Fruit fly (Drosophila melanogaster) whole organism, prepupa: ENCODE results near the gene nAChRbeta3.

Experiments
- Blimp-1 ChIP-seq: fragments of 200-800 bp; sonication (Bioruptor generic); optimal IDR thresholded peaks from 3 replicates; lab custom pipeline; 2017; ENCODE audit warnings: missing biosample characterization, missing genetic modification characterization, mild to moderate bottlenecking, moderate library complexity, missing genetic modification reagents
- CG10631 ChIP-seq: fragments of 200-800 bp; sonication (Bioruptor generic); optimal IDR thresholded peaks from 2 replicates; lab custom pipeline; 2016; ENCODE audit warnings: missing biosample characterization, missing genetic modification characterization
- CG10669 ChIP-seq: fragments of 200-800 bp; sonication (Bioruptor generic); optimal IDR thresholded peaks from 3 replicates; lab custom pipeline; 2018; ENCODE audit warnings: missing biosample characterization, mild to moderate bottlenecking, missing genetic modification characterization, moderate library complexity
- CG11294 ChIP-seq: fragments of 200-800 bp; sonication (Bioruptor generic); IDR thresholded peaks from 2 replicates; pipeline ENCODE4 v1.3.6; 2022; ENCODE audit warnings: missing biosample characterization, missing genetic modification characterization
- CG11762 ChIP-seq: fragments of 200-800 bp; sonication (Bioruptor generic); optimal IDR thresholded peaks from 3 replicates; lab custom pipeline; 2016; ENCODE audit warnings: missing biosample characterization, missing genetic modification characterization; ENCODE audit not compliant: insufficient read depth
- CG15336 ChIP-seq: fragments of 200-800 bp; sonication (Bioruptor generic); IDR thresholded peaks from 2 replicates; pipeline ENCODE4 v1.3.6; 2022; ENCODE audit warnings: missing biosample characterization, missing genetic modification characterization
- CG1621 ChIP-seq: fragments of 200-800 bp; sonication (Bioruptor generic); optimal IDR thresholded peaks from 3 replicates; lab custom pipeline; 2018; ENCODE audit warnings: missing biosample characterization, mild to moderate bottlenecking, missing genetic modification characterization
- CG3032 ChIP-seq: fragments of 200-800 bp; optimal IDR thresholded peaks from 2 replicates; lab custom pipeline; 2019; ENCODE audit warnings: missing biosample characterization, mild to moderate bottlenecking, missing genetic modification characterization, moderate library complexity
- CG32006 ChIP-seq: fragments of 200-800 bp; sonication (Bioruptor generic); optimal IDR thresholded peaks from 3 replicates; lab custom pipeline; 2017; ENCODE audit warnings: missing biosample characterization, mild to moderate bottlenecking, missing genetic modification characterization
- CG34406 ChIP-seq: fragments of 200-800 bp; sonication (Bioruptor generic); optimal IDR thresholded peaks from 3 replicates; lab custom pipeline; 2016; ENCODE audit warnings: missing biosample characterization, missing genetic modification characterization
- CG3919 ChIP-seq: fragments of 200-800 bp; sonication (Bioruptor generic); optimal IDR thresholded peaks from 3 replicates; lab custom pipeline; 2016; ENCODE audit warnings: missing biosample characterization, missing genetic modification characterization
- CG6163 ChIP-seq: fragments of 200-800 bp; sonication (Bioruptor generic); IDR thresholded peaks from 3 replicates; pipeline ENCODE4 v1.3.6; 2022; ENCODE audit warnings: missing biosample characterization, missing genetic modification characterization
- CG6276 ChIP-seq: fragments of 200-800 bp; sonication (Bioruptor generic); optimal IDR thresholded peaks from 2 replicates; lab custom pipeline; 2017; ENCODE audit warnings: missing biosample characterization, mild to moderate bottlenecking, missing genetic modification characterization
- CG6792 ChIP-seq: fragments of 200-800 bp; sonication (Bioruptor generic); optimal IDR thresholded peaks from 3 replicates; lab custom pipeline; 2016; ENCODE audit warnings: missing biosample characterization, missing genetic modification characterization
- CG6808 ChIP-seq: fragments of 200-800 bp; sonication (Bioruptor generic); optimal IDR thresholded peaks from 3 replicates; lab custom pipeline; 2017; ENCODE audit warnings: missing biosample characterization, missing genetic modification characterization, mild to moderate bottlenecking, moderate library complexity, missing genetic modification reagents
- CG6854 ChIP-seq: fragments of 200-800 bp; sonication (Bioruptor generic); optimal IDR thresholded peaks from 2 replicates; lab custom pipeline; 2017; ENCODE audit warnings: missing biosample characterization, mild to moderate bottlenecking, missing genetic modification characterization
- CG9139 ChIP-seq: fragments of 200-800 bp; sonication (Bioruptor generic); optimal IDR thresholded peaks from 3 replicates; lab custom pipeline; 2017; ENCODE audit warnings: missing biosample characterization, mild to moderate bottlenecking, missing genetic modification characterization
- Eip75B ChIP-seq: fragments of 200-800 bp; sonication (Bioruptor generic); optimal IDR thresholded peaks from 3 replicates; lab custom pipeline; 2016; ENCODE audit warnings: missing biosample characterization, missing genetic modification characterization
- Eip78C ChIP-seq: fragments of 200-800 bp; sonication (Bioruptor generic); peaks from one replicate; lab custom pipeline; 2016; ENCODE audit warnings: missing biosample characterization, missing genetic modification characterization
- Eip93F ChIP-seq: fragments of 200-800 bp; sonication (Bioruptor generic); optimal IDR thresholded peaks from 2 replicates; lab custom pipeline; 2016; ENCODE audit warnings: missing biosample characterization, mild to moderate bottlenecking, missing genetic modification characterization
- Ets21C ChIP-seq: fragments of 200-800 bp; sonication (Bioruptor generic); optimal IDR thresholded peaks from 3 replicates; lab custom pipeline; 2016; ENCODE audit warnings: missing biosample characterization, missing genetic modification characterization
- Ets96B ChIP-seq: fragments of 200-800 bp; optimal IDR thresholded peaks from 2 replicates; lab custom pipeline; 2019; ENCODE audit warnings: missing biosample characterization, mild to moderate bottlenecking, missing genetic modification characterization, moderate library complexity
- Gug ChIP-seq: fragments of 200-800 bp; sonication (Bioruptor generic); IDR thresholded peaks from 2 replicates; pipeline ENCODE4 v1.3.6; 2022; ENCODE audit warnings: missing biosample characterization, missing genetic modification characterization
- Hr38 ChIP-seq: sonication (Bioruptor generic); optimal IDR thresholded peaks from 2 replicates; lab custom pipeline; 2016; ENCODE audit warnings: missing biosample characterization, missing genetic modification characterization
- Hr39 ChIP-seq: fragments of 200-800 bp; sonication (Bioruptor generic); optimal IDR thresholded peaks from 2 replicates; lab custom pipeline; 2016; ENCODE audit warnings: missing biosample characterization, missing genetic modification characterization
- Hr4 ChIP-seq: fragments of 200-800 bp; sonication (Bioruptor generic); optimal IDR thresholded peaks from 3 replicates; lab custom pipeline; 2016; ENCODE audit warnings: missing biosample characterization, missing genetic modification characterization
- Lpt ChIP-seq: fragments of 200-800 bp; sonication (Bioruptor generic); optimal IDR thresholded peaks from 3 replicates; lab custom pipeline; 2016; ENCODE audit warnings: missing biosample characterization, missing genetic modification characterization
- Met ChIP-seq: fragments of 200-800 bp; sonication (Bioruptor generic); optimal IDR thresholded peaks from 3 replicates; lab custom pipeline; 2016; ENCODE audit warnings: missing biosample characterization, missing genetic modification characterization
- OdsH ChIP-seq: fragments of 200-800 bp; sonication (Bioruptor generic); optimal IDR thresholded peaks from 3 replicates; lab custom pipeline; 2016; ENCODE audit warnings: missing biosample characterization, missing genetic modification characterization
- Smox ChIP-seq: fragments of 200-800 bp; sonication (Bioruptor generic); optimal IDR thresholded peaks from 3 replicates; lab custom pipeline; 2016; ENCODE audit warnings: missing biosample characterization, missing genetic modification characterization
- Sox102F ChIP-seq: fragments of 200-800 bp; sonication (Bioruptor generic); optimal IDR thresholded peaks from 2 replicates; lab custom pipeline; 2016; ENCODE audit warnings: missing biosample characterization, mild to moderate bottlenecking, missing genetic modification characterization
- Sox14 ChIP-seq: fragments of 200-800 bp; sonication (Bioruptor generic); optimal IDR thresholded peaks from 3 replicates; lab custom pipeline; 2016; ENCODE audit warnings: missing biosample characterization, missing genetic modification characterization
- Sox15 ChIP-seq: fragments of 200-800 bp; sonication (Bioruptor generic); optimal IDR thresholded peaks from 3 replicates; lab custom pipeline; 2016; ENCODE audit warnings: missing biosample characterization, missing genetic modification characterization
- achi ChIP-seq: fragments of 200-800 bp; sonication (Bioruptor generic); optimal IDR thresholded peaks from 3 replicates; lab custom pipeline; 2016; ENCODE audit warnings: missing biosample characterization, missing genetic modification characterization
- acj6 ChIP-seq: fragments of 200-800 bp; sonication (Bioruptor generic); optimal IDR thresholded peaks from 3 replicates; lab custom pipeline; 2016; ENCODE audit warnings: missing biosample characterization, missing genetic modification characterization
- cyc ChIP-seq: fragments of 200-800 bp; sonication (Bioruptor generic); optimal IDR thresholded peaks from 3 replicates; lab custom pipeline; 2016; ENCODE audit warnings: missing biosample characterization, missing genetic modification characterization
- dac ChIP-seq: fragments of 200-800 bp; sonication (Bioruptor generic); optimal IDR thresholded peaks from 2 replicates; lab custom pipeline; 2017; ENCODE audit warnings: missing biosample characterization, mild to moderate bottlenecking, missing genetic modification characterization
- eg ChIP-seq: fragments of 200-800 bp; sonication (Bioruptor generic); IDR thresholded peaks from 3 replicates; pipeline ENCODE4 v1.3.6; 2022; ENCODE audit warnings: missing biosample characterization, missing genetic modification characterization
- esn ChIP-seq: fragments of 200-800 bp; sonication (Bioruptor generic); optimal IDR thresholded peaks from 2 replicates; lab custom pipeline; 2016; ENCODE audit warnings: missing biosample characterization, mild to moderate bottlenecking, missing genetic modification characterization, moderate library complexity
- fd85E ChIP-seq: fragments of 200-800 bp; sonication (Bioruptor generic); optimal IDR thresholded peaks from 3 replicates; lab custom pipeline; 2016; ENCODE audit warnings: missing biosample characterization, missing genetic modification characterization
- fkh ChIP-seq: fragments of 200-800 bp; sonication (Bioruptor generic); optimal IDR thresholded peaks from 3 replicates; lab custom pipeline; 2017; ENCODE audit warnings: missing biosample characterization, mild to moderate bottlenecking, missing genetic modification characterization, moderate library complexity
- lz ChIP-seq: fragments of 200-800 bp; sonication (Bioruptor generic); optimal IDR thresholded peaks from 3 replicates; lab custom pipeline; 2016; ENCODE audit warnings: missing biosample characterization, missing genetic modification characterization
- net ChIP-seq: fragments of 200-800 bp; sonication (Bioruptor generic); optimal IDR thresholded peaks from 3 replicates; lab custom pipeline; 2016; ENCODE audit warnings: missing biosample characterization, missing genetic modification characterization
- pdm3 ChIP-seq: fragments of 200-800 bp; sonication (Bioruptor generic); optimal IDR thresholded peaks from 3 replicates; lab custom pipeline; 2016; ENCODE audit warnings: missing biosample characterization, missing genetic modification characterization
- salr ChIP-seq, 2 experiments: fragments of 200-800 bp; sonication (Bioruptor generic); optimal IDR thresholded peaks; 3 replicates each; lab custom pipeline; 2016 to 2018; ENCODE audit warnings: missing biosample characterization in 2 of 2, missing genetic modification characterization in 2 of 2, mild to moderate bottlenecking in 1 of 2
- spab ChIP-seq: fragments of 200-800 bp; sonication (Bioruptor generic); optimal IDR thresholded peaks from 2 replicates; lab custom pipeline; 2017; ENCODE audit warnings: missing biosample characterization, mild to moderate bottlenecking, missing genetic modification characterization, missing genetic modification reagents
- ss ChIP-seq, 2 experiments: fragments of 200-800 bp; sonication (Bioruptor generic); optimal IDR thresholded peaks; 2 replicates in 1 of 2; 3 replicates in 1 of 2; lab custom pipeline; 2017 to 2018; ENCODE audit warnings: mild to moderate bottlenecking in 2 of 2, missing biosample characterization in 2 of 2, missing genetic modification characterization in 2 of 2, moderate library complexity in 1 of 2
- topi ChIP-seq: fragments of 200-800 bp; sonication (Bioruptor generic); optimal IDR thresholded peaks from 3 replicates; lab custom pipeline; 2016; ENCODE audit warnings: missing biosample characterization, missing genetic modification characterization
- vri ChIP-seq: fragments of 200-800 bp; sonication (Bioruptor generic); optimal IDR thresholded peaks from 3 replicates; lab custom pipeline; 2016; ENCODE audit warnings: missing biosample characterization, mild to moderate bottlenecking, missing genetic modification characterization

nAChRbeta3 gene

dm6 chr2L:516032-516993, 28.6 kb upstream of the nAChRbeta3 start:
- TF ChIP-seq ss (GFP tag; optimal IDR thresholded peaks at IDR 0.05; lab: Kevin White, UChicago) (peak; percentile 14 to 59), CG9139 (GFP tag; lab: Kevin White, UChicago) (peak; percentile 27), cyc (GFP tag; lab: Kevin White, UChicago) (peak; percentile 81), Sox14 (peak; percentile 82), Hr38 (GFP tag; lab: Kevin White, UChicago) (no peak), pdm3 (GFP tag; lab: Kevin White, UChicago) (peak; percentile 85), Hr39 (GFP tag; lab: Kevin White, UChicago) (peak; percentile 83), CG1621 (tag; lab: Kevin White, UChicago) (peak; percentile 76), Sox15 (GFP tag; lab: Kevin White, UChicago) (peak; percentile 63), CG6163 (peak; percentile 85), spab (GFP tag; lab: Kevin White, UChicago) (peak; percentile 68), lz (peak; percentile 73), Eip93F (GFP tag; lab: Kevin White, UChicago) (no peak), Eip78C (GFP tag; lab: Kevin White, UChicago) (peak; percentile 94), eg (peak; percentile 69), CG34406 (peak; percentile 71), Ets21C (GFP tag; lab: Kevin White, UChicago) (peak; percentile 86), acj6 (peak; percentile 81), CG11762 (GFP tag; lab: Kevin White, UChicago) (peak; percentile 63), Blimp-1 (peak; percentile 28), CG6808 (peak; percentile 75), CG6792 (GFP tag; lab: Kevin White, UChicago) (peak; percentile 84), net (GFP tag; lab: Kevin White, UChicago) (peak; percentile 74), Gug (GFP tag; lab: Robert Waterston, UW) (peak; percentile 70), CG10669 (GFP tag; lab: Kevin White, UChicago) (peak; percentile 76), achi (GFP tag; lab: Kevin White, UChicago) (peak; percentile 70), Lpt (GFP tag; lab: Kevin White, UChicago) (peak; percentile 49), CG6276 (GFP tag; lab: Kevin White, UChicago) (peak; percentile 59), OdsH (GFP tag; lab: Kevin White, UChicago) (peak; percentile 78), CG6854 (GFP tag; lab: Kevin White, UChicago) (no peak), Smox (GFP tag; lab: Kevin White, UChicago) (peak; percentile 77), vri (GFP tag; lab: Kevin White, UChicago) (peak; percentile 31), salr (GFP tag; optimal IDR thresholded peaks at IDR 0.05; lab: Kevin White, UChicago) (peak; percentile 31 to 57), CG3032 (tag; lab: Kevin White, UChicago) (peak; percentile 80), CG15336 (peak; percentile 67), Ets96B (tag; lab: Kevin White, UChicago) (peak; percentile 74), topi (GFP tag; lab: Kevin White, UChicago) (peak; percentile 81), CG3919 (GFP tag; lab: Kevin White, UChicago) (peak; percentile 81), fkh (GFP tag; lab: Kevin White, UChicago) (no peak), Hr4 (peak; percentile 62), Met (peak; percentile 83), CG10631 (GFP tag; lab: Kevin White, UChicago) (peak; percentile 76), fd85E (GFP tag; lab: Kevin White, UChicago) (peak; percentile 57), CG32006 (peak; percentile 79), CG11294 (GFP tag; lab: Robert Waterston, UW) (peak; percentile 59; the same call in 1 of the 2 replicates), Sox102F (GFP tag; lab: Kevin White, UChicago) (peak; percentile 78), Eip75B (GFP tag; lab: Kevin White, UChicago) (peak; percentile 84), dac (GFP tag; lab: Kevin White, UChicago) (peak; percentile 38), esn (GFP tag; lab: Kevin White, UChicago) (peak; percentile 86)
